Worm (Caenorhabditis elegans) whole organism, late embryonic: Measurements from ENCODE around the gene F25H9.2.

Experiments
- C08G9.2 ChIP-seq: sonication (generic microtip); optimal IDR thresholded peaks from 2 replicates; lab custom pipeline; 2016; ENCODE audit warnings: mild to moderate bottlenecking, missing genetic modification characterization, moderate library complexity, missing compliant biosample characterization
- C38D4.7 ChIP-seq: fragments of 200-800 bp; sonication (Bioruptor generic); optimal IDR thresholded peaks from 2 replicates; lab custom pipeline; 2018; ENCODE audit warnings: mild to moderate bottlenecking, missing genetic modification characterization, moderate library complexity, missing compliant biosample characterization
- F13H6.1 ChIP-seq: sonication (generic microtip); optimal IDR thresholded peaks from 2 replicates; lab custom pipeline; 2016; ENCODE audit warnings: missing genetic modification characterization, missing compliant biosample characterization
- K09A11.1 ChIP-seq: sonication (generic microtip); optimal IDR thresholded peaks from 2 replicates; lab custom pipeline; 2017; ENCODE audit warnings: antibody characterized with exemption, mild to moderate bottlenecking, missing genetic modification characterization, missing compliant biosample characterization; ENCODE audit not compliant: insufficient read depth
- ceh-22 ChIP-seq: sonication (generic microtip); optimal IDR thresholded peaks from 2 replicates; lab custom pipeline; 2017; ENCODE audit warnings: missing biosample characterization, missing genetic modification characterization
- ceh-24 ChIP-seq: sonication (generic microtip); optimal IDR thresholded peaks from 2 replicates; lab custom pipeline; 2016; ENCODE audit warnings: mild to moderate bottlenecking, missing genetic modification characterization, missing compliant biosample characterization
- ceh-30 ChIP-seq: fragments of 150-350 bp; optimal IDR thresholded peaks from 2 replicates; lab custom pipeline; 2014; ENCODE audit warnings: missing biosample characterization, missing genetic modification characterization
- ceh-31 ChIP-seq: sonication (generic microtip); optimal IDR thresholded peaks from 2 replicates; lab custom pipeline; 2016; ENCODE audit warnings: missing genetic modification characterization, missing compliant biosample characterization
- ceh-34 ChIP-seq: sonication (generic microtip); optimal IDR thresholded peaks from 2 replicates; lab custom pipeline; 2016; ENCODE audit warnings: mild to moderate bottlenecking, missing genetic modification characterization, missing compliant biosample characterization
- ceh-9 ChIP-seq: sonication (generic microtip); optimal IDR thresholded peaks from 2 replicates; lab custom pipeline; 2016; ENCODE audit warnings: mild to moderate bottlenecking, missing genetic modification characterization, inconsistent platforms, missing compliant biosample characterization
- dve-1 ChIP-seq: sonication (generic microtip); optimal IDR thresholded peaks from 2 replicates; lab custom pipeline; 2017; ENCODE audit warnings: antibody characterized with exemption, mild to moderate bottlenecking, missing genetic modification characterization, missing compliant biosample characterization
- ets-4 ChIP-seq: sonication (generic microtip); optimal IDR thresholded peaks from 2 replicates; lab custom pipeline; 2016; ENCODE audit warnings: missing genetic modification characterization, missing compliant biosample characterization
- fax-1 ChIP-seq: sonication (generic microtip); optimal IDR thresholded peaks from 2 replicates; lab custom pipeline; 2016; ENCODE audit warnings: missing genotype, missing genetic modification characterization, missing compliant biosample characterization
- fkh-10 ChIP-seq: fragments of 150-350 bp; optimal IDR thresholded peaks from 2 replicates; lab custom pipeline; 2014; ENCODE audit warnings: missing biosample characterization, missing genetic modification reagents, missing genetic modification characterization
- fkh-6 ChIP-seq: sonication (generic microtip); optimal IDR thresholded peaks from 2 replicates; lab custom pipeline; 2016; ENCODE audit warnings: missing genetic modification characterization, missing compliant biosample characterization
- gmeb-2 ChIP-seq: sonication (generic microtip); optimal IDR thresholded peaks from 2 replicates; lab custom pipeline; 2016; ENCODE audit warnings: missing genetic modification characterization, inconsistent platforms, missing compliant biosample characterization
- hlh-13 ChIP-seq: fragments of 200-800 bp; sonication (Bioruptor generic); optimal IDR thresholded peaks from 2 replicates; lab custom pipeline; 2018; ENCODE audit warnings: mild to moderate bottlenecking, missing genetic modification characterization, missing compliant biosample characterization
- hlh-15 ChIP-seq: sonication (generic microtip); optimal IDR thresholded peaks from 2 replicates; lab custom pipeline; 2016; ENCODE audit warnings: missing genetic modification characterization, missing compliant biosample characterization
- hlh-30 ChIP-seq: sonication (generic microtip); optimal IDR thresholded peaks from 2 replicates; lab custom pipeline; 2017; ENCODE audit warnings: antibody characterized with exemption, missing genetic modification characterization, missing compliant biosample characterization; ENCODE audit not compliant: insufficient read depth
- hlh-6 ChIP-seq: sonication (generic microtip); optimal IDR thresholded peaks from 2 replicates; lab custom pipeline; 2016; ENCODE audit warnings: missing genotype, missing genetic modification characterization, missing compliant biosample characterization
- lim-6 ChIP-seq: sonication (generic microtip); optimal IDR thresholded peaks from 2 replicates; lab custom pipeline; 2016; ENCODE audit warnings: missing genetic modification characterization, missing compliant biosample characterization
- lin-11 ChIP-seq: fragments of 200-800 bp; sonication (Bioruptor generic); optimal IDR thresholded peaks from 2 replicates; lab custom pipeline; 2018; ENCODE audit warnings: mild to moderate bottlenecking, missing genetic modification characterization, missing compliant biosample characterization
- madf-2 ChIP-seq: sonication (generic microtip); optimal IDR thresholded peaks from 2 replicates; lab custom pipeline; 2017; ENCODE audit warnings: missing genetic modification characterization, missing compliant biosample characterization
- mec-3 ChIP-seq: sonication (generic microtip); optimal IDR thresholded peaks from 2 replicates; lab custom pipeline; 2016; ENCODE audit warnings: borderline replicate concordance, missing genetic modification characterization, missing compliant biosample characterization
- nfya-1 ChIP-seq: sonication (generic microtip); optimal IDR thresholded peaks from 2 replicates; lab custom pipeline; 2017; ENCODE audit warnings: missing genetic modification characterization, mild to moderate bottlenecking, missing compliant biosample characterization, antibody characterized with exemption, moderate library complexity
- nhr-11 ChIP-seq: fragments of 150-350 bp; optimal IDR thresholded peaks from 2 replicates; lab custom pipeline; 2014; ENCODE audit warnings: missing biosample characterization, missing genetic modification characterization
- npax-4 ChIP-seq: sonication (generic microtip); optimal IDR thresholded peaks from 2 replicates; lab custom pipeline; 2016; ENCODE audit warnings: missing genetic modification characterization, missing compliant biosample characterization
- pag-3 ChIP-seq: sonication (generic microtip); optimal IDR thresholded peaks from 2 replicates; lab custom pipeline; 2016; ENCODE audit warnings: missing compliant biosample characterization, missing genetic modification characterization, borderline replicate concordance
- pax-1 ChIP-seq: fragments of 150-350 bp; optimal IDR thresholded peaks from 2 replicates; lab custom pipeline; 2014; ENCODE audit warnings: missing biosample characterization, missing genetic modification characterization
- pha-2 ChIP-seq: sonication (generic microtip); optimal IDR thresholded peaks from 2 replicates; lab custom pipeline; 2017; ENCODE audit warnings: mild to moderate bottlenecking, missing genetic modification characterization, missing compliant biosample characterization
- pha-4 ChIP-seq: fragments of 150-350 bp; optimal IDR thresholded peaks from 2 replicates; lab custom pipeline; 2018; ENCODE audit warnings: missing biosample characterization, missing genetic modification reagents, missing genetic modification characterization
- pqm-1 ChIP-seq: sonication (generic microtip); optimal IDR thresholded peaks from 2 replicates; lab custom pipeline; 2016; ENCODE audit warnings: missing genetic modification characterization, missing compliant biosample characterization
- ref-2 ChIP-seq: sonication (generic microtip); optimal IDR thresholded peaks from 2 replicates; lab custom pipeline; 2016; ENCODE audit warnings: missing genetic modification characterization, missing compliant biosample characterization
- rnt-1 ChIP-seq: sonication (generic microtip); optimal IDR thresholded peaks from 2 replicates; lab custom pipeline; 2016; ENCODE audit warnings: missing genetic modification characterization, missing compliant biosample characterization
- sox-4 ChIP-seq: sonication (generic microtip); optimal IDR thresholded peaks from 2 replicates; lab custom pipeline; 2017; ENCODE audit warnings: mild to moderate bottlenecking, missing genetic modification characterization, inconsistent platforms, missing compliant biosample characterization
- ttx-3 ChIP-seq: sonication (generic microtip); optimal IDR thresholded peaks from 2 replicates; lab custom pipeline; 2016; ENCODE audit warnings: missing genetic modification reagents, missing genetic modification characterization, missing compliant biosample characterization
- unc-55 ChIP-seq: sonication (generic microtip); optimal IDR thresholded peaks from 2 replicates; lab custom pipeline; 2017; ENCODE audit warnings: missing biosample characterization, missing genetic modification reagents, missing genetic modification characterization
- unc-86 ChIP-seq: sonication (generic microtip); optimal IDR thresholded peaks from 2 replicates; lab custom pipeline; 2016; ENCODE audit warnings: missing genetic modification characterization, missing compliant biosample characterization
- ztf-16 ChIP-seq: sonication (generic microtip); optimal IDR thresholded peaks from 2 replicates; lab custom pipeline; 2017; ENCODE audit warnings: missing genetic modification characterization, missing compliant biosample characterization

The F25H9.2 gene

ce11 chrV:13468190-13468765 lies 10.4 kb downstream of the F25H9.2 start, which contains the start of the genes F25H9.6 and F25H9.7 (continued):
- TF ChIP-seq pha-2 (tag; lab: Kevin White, UChicago) (no peak), ceh-24 (no peak), hlh-13 (GFP tag; lab: Kevin White, UChicago) (no peak), ztf-16 (tag; lab: Kevin White, UChicago) (peak; percentile 54), dve-1 (tag; lab: Kevin White, UChicago) (no peak), nfya-1 (tag; lab: Kevin White, UChicago) (peak; percentile 12), lin-11 (tag; lab: Kevin White, UChicago) (peak; percentile 22), ref-2 (tag; lab: Kevin White, UChicago) (peak; percentile 94), C08G9.2 (peak; percentile 98), hlh-30 (tag; lab: Kevin White, UChicago) (peak; percentile 68), hlh-15 (peak; percentile 71), hlh-6 (peak; percentile 52), pax-1 (tag; lab: Kevin White, UChicago) (no peak), fkh-6 (tag; lab: Kevin White, UChicago) (peak; percentile 76), sox-4 (tag; lab: Kevin White, UChicago) (no peak), ceh-31 (peak; percentile 98), ceh-22 (tag; lab: Kevin White, UChicago) (no peak), pag-3 (tag; lab: Kevin White, UChicago) (peak; percentile 17), C38D4.7 (no peak), K09A11.1 (tag; lab: Kevin White, UChicago) (no peak), pha-4 (tag; lab: Kevin White, UChicago) (no peak), ttx-3 (peak; percentile 28), gmeb-2 (tag; lab: Kevin White, UChicago) (no peak), F13H6.1 (tag; lab: Kevin White, UChicago) (peak; percentile 80), fax-1 (tag; lab: Kevin White, UChicago) (peak; percentile 79)

ce11 chrV:13472062-13472461 lies 14.2 kb downstream of the F25H9.2 start:
- TF ChIP-seq C08G9.2, result no peak
- no peak for TF ChIP-seq ceh-34 (tag; lab: Kevin White, UChicago)
- no peak for TF ChIP-seq unc-86 (tag; lab: Kevin White, UChicago)
- TF ChIP-seq npax-4 (tag; lab: Kevin White, UChicago), result no peak
- TF ChIP-seq madf-2 (tag; lab: Kevin White, UChicago), result no peak
- TF ChIP-seq ttx-3, result no peak

- TF ChIP-seq rnt-1 (no peak), unc-55 (GFP tag; lab: Kevin White, UChicago) (peak; percentile 76), fkh-10 (GFP tag; lab: Kevin White, UChicago) (no peak), mec-3 (tag; lab: Kevin White, UChicago) (no peak), pha-2 (tag; lab: Kevin White, UChicago) (no peak), lim-6 (tag; lab: Kevin White, UChicago) (no peak), hlh-15 (no peak)
Observed at ce11 chrV:13473467-13473866, 15.6 kb downstream of the F25H9.2 start, which contains the start of gene T10G3.1. T10G3.1 (minus strand) TSS chrV:13473679.

ce11 chrV:13476350-13476749 lies 18.5 kb downstream of the F25H9.2 start, which contains the start of gene T10G3.8:
T10G3.8 (minus strand) TSS chrV:13476450.
- TF ChIP-seq K09A11.1 (tag; lab: Kevin White, UChicago), result no peak
- TF ChIP-seq npax-4 (tag; lab: Kevin White, UChicago), result no peak
- TF ChIP-seq ets-4, result no peak
- TF ChIP-seq ceh-30 (tag; lab: Kevin White, UChicago), result no peak
- TF ChIP-seq ceh-31, result no peak
- TF ChIP-seq pha-2 (tag; lab: Kevin White, UChicago), result no peak
- no peak for TF ChIP-seq ceh-9 (tag; lab: Kevin White, UChicago)
- no peak for TF ChIP-seq nhr-11 (tag; lab: Kevin White, UChicago)
- no peak for TF ChIP-seq pqm-1 (tag; lab: Kevin White, UChicago)
- TF ChIP-seq hlh-6, result no peak
